Fruit fly (Drosophila melanogaster) whole organism, embryonic: ENCODE results near the gene zetaCOP.
A peak's percentile ranks its signal among the peaks of the same experiment; 100 is the strongest.

ENCODE experiments used
- Blimp-1 ChIP-seq: fragments of 200-800 bp; sonication (Bioruptor generic); optimal IDR thresholded peaks from 3 replicates; lab custom pipeline; 2018; ENCODE audit warnings: missing biosample characterization, missing genetic modification characterization, mild to moderate bottlenecking, moderate library complexity, missing genetic modification reagents
- CG10147 ChIP-seq: fragments of 200-800 bp; sonication (Bioruptor generic); optimal IDR thresholded peaks from 2 replicates; lab custom pipeline; 2019; ENCODE audit warnings: missing biosample characterization, mild to moderate bottlenecking, missing genetic modification characterization, moderate library complexity
- CG1024 ChIP-seq: fragments of 200-800 bp; sonication (Bioruptor generic); IDR thresholded peaks from 2 replicates; pipeline ENCODE4 v1.3.6; 2022; ENCODE audit warnings: missing biosample characterization, missing genetic modification characterization
- CG11504 ChIP-seq: fragments of 200-800 bp; sonication (Bioruptor generic); optimal IDR thresholded peaks from 3 replicates; lab custom pipeline; 2019; ENCODE audit warnings: missing biosample characterization, mild to moderate bottlenecking, missing genetic modification characterization, moderate library complexity
- CG11696 ChIP-seq: fragments of 200-800 bp; sonication (Bioruptor generic); IDR thresholded peaks from 2 replicates; pipeline ENCODE4 v1.3.6; 2022; ENCODE audit warnings: missing biosample characterization, missing genetic modification characterization
- CG11723 ChIP-seq: fragments of 200-800 bp; sonication (Bioruptor generic); optimal IDR thresholded peaks from 2 replicates; lab custom pipeline; 2017; ENCODE audit warnings: missing biosample characterization, mild to moderate bottlenecking, missing genetic modification characterization
- CG14667 ChIP-seq: fragments of 200-800 bp; sonication (Bioruptor generic); IDR thresholded peaks from 2 replicates; pipeline ENCODE4 v1.3.6; 2022; ENCODE audit warnings: missing biosample characterization, missing genetic modification characterization
- CG15514 ChIP-seq: fragments of 200-800 bp; sonication (Bioruptor generic); optimal IDR thresholded peaks from 3 replicates; lab custom pipeline; 2017; ENCODE audit warnings: missing biosample characterization, missing genetic modification characterization, mild to moderate bottlenecking, moderate library complexity, missing genetic modification reagents
- CG16815 ChIP-seq: fragments of 200-800 bp; sonication (Bioruptor generic); optimal IDR thresholded peaks from 3 replicates; lab custom pipeline; 2017; ENCODE audit warnings: missing biosample characterization, mild to moderate bottlenecking, missing genetic modification characterization
- CG16863 ChIP-seq: fragments of 200-800 bp; sonication (Bioruptor generic); optimal IDR thresholded peaks from 3 replicates; lab custom pipeline; 2016; ENCODE audit warnings: missing biosample characterization, missing genetic modification characterization
- CG32767 ChIP-seq: fragments of 200-800 bp; sonication (Bioruptor generic); IDR thresholded peaks from 2 replicates; pipeline ENCODE4 v1.3.6; 2022; ENCODE audit warnings: missing biosample characterization, missing genetic modification characterization
- CG3281 ChIP-seq: fragments of 200-800 bp; sonication (Bioruptor generic); optimal IDR thresholded peaks from 3 replicates; lab custom pipeline; 2017; ENCODE audit warnings: missing biosample characterization, mild to moderate bottlenecking, missing genetic modification characterization
- CG3838 ChIP-seq: fragments of 200-800 bp; sonication (Bioruptor generic); optimal IDR thresholded peaks from 3 replicates; lab custom pipeline; 2016; ENCODE audit warnings: missing biosample characterization, missing genetic modification characterization
- CG4360 ChIP-seq: fragments of 200-800 bp; sonication (Bioruptor generic); IDR thresholded peaks from 2 replicates; pipeline ENCODE4 v1.3.6; 2022; ENCODE audit warnings: missing biosample characterization, missing genetic modification characterization
- CG6689 ChIP-seq: fragments of 200-800 bp; sonication (Bioruptor generic); IDR thresholded peaks from 2 replicates; pipeline ENCODE4 v1.3.6; 2022; ENCODE audit warnings: missing biosample characterization, missing genetic modification characterization
- CG6765 ChIP-seq: fragments of 200-800 bp; sonication (Bioruptor generic); optimal IDR thresholded peaks from 3 replicates; lab custom pipeline; 2017; ENCODE audit warnings: missing biosample characterization, mild to moderate bottlenecking, missing genetic modification characterization
- CG8281 ChIP-seq: fragments of 200-800 bp; sonication (Bioruptor generic); optimal IDR thresholded peaks from 2 replicates; lab custom pipeline; 2018; ENCODE audit warnings: missing biosample characterization, mild to moderate bottlenecking, missing genetic modification characterization, moderate library complexity
- D19B ChIP-seq: fragments of 200-800 bp; sonication (Bioruptor generic); optimal IDR thresholded peaks from 2 replicates; lab custom pipeline; 2017; ENCODE audit warnings: missing biosample characterization, mild to moderate bottlenecking, missing genetic modification characterization
- Dip3 ChIP-seq: fragments of 200-800 bp; sonication (Bioruptor generic); optimal IDR thresholded peaks from 3 replicates; lab custom pipeline; 2016; ENCODE audit warnings: missing biosample characterization, missing genetic modification characterization
- ERR ChIP-seq: fragments of 200-800 bp; sonication (Bioruptor generic); optimal IDR thresholded peaks from 2 replicates; lab custom pipeline; 2016; ENCODE audit warnings: missing biosample characterization, missing genetic modification characterization
- Ets65A ChIP-seq: fragments of 200-800 bp; sonication (Bioruptor generic); peaks from one replicate; lab custom pipeline; 2016; ENCODE audit warnings: missing biosample characterization, missing genetic modification characterization
- Hmr ChIP-seq: fragments of 200-800 bp; sonication (Bioruptor generic); optimal IDR thresholded peaks from 3 replicates; lab custom pipeline; 2017; ENCODE audit warnings: mild to moderate bottlenecking, missing biosample characterization, missing genetic modification reagents, missing genetic modification characterization
- NFAT ChIP-seq: fragments of 200-800 bp; sonication (Bioruptor generic); IDR thresholded peaks from 2 replicates; pipeline ENCODE4 v1.3.6; 2022; ENCODE audit warnings: missing biosample characterization, missing genetic modification characterization
- Neu2 ChIP-seq: fragments of 200-800 bp; sonication (Bioruptor generic); optimal IDR thresholded peaks from 3 replicates; lab custom pipeline; 2016; ENCODE audit warnings: missing biosample characterization, missing genetic modification characterization, borderline replicate concordance
- Rfx ChIP-seq: fragments of 200-800 bp; sonication (Bioruptor generic); IDR thresholded peaks from 2 replicates; pipeline ENCODE4 v1.3.6; 2022; ENCODE audit warnings: missing biosample characterization, missing genetic modification characterization
- Sox100B ChIP-seq: fragments of 200-800 bp; sonication (Bioruptor generic); optimal IDR thresholded peaks from 3 replicates; lab custom pipeline; 2018; ENCODE audit warnings: missing biosample characterization, mild to moderate bottlenecking, missing genetic modification characterization
- Trl ChIP-seq, 3 experiments: fragments of >200 bp in 2 of 3; fragments of 200-800 bp in 1 of 3; sonication (Bioruptor generic) in 1 of 3; optimal IDR thresholded peaks; 2 replicates in 1 of 3; 3 replicates in 2 of 3; lab custom pipeline; 2016 to 2017; ENCODE audit warnings: missing biosample characterization in 1 of 3, missing genetic modification characterization in 1 of 3
- bowl ChIP-seq: fragments of 200-800 bp; sonication (Bioruptor generic); IDR thresholded peaks from 2 replicates; pipeline ENCODE4 v1.3.6; 2022; ENCODE audit warnings: missing biosample characterization, missing genetic modification characterization
- cad ChIP-seq: fragments of >200 bp; optimal IDR thresholded peaks from 2 replicates; lab custom pipeline; 2017; ENCODE audit warnings: missing biosample characterization, missing genetic modification characterization
- corto ChIP-seq: fragments of 200-800 bp; sonication (Bioruptor generic); optimal IDR thresholded peaks from 2 replicates; lab custom pipeline; 2016; ENCODE audit warnings: missing biosample characterization, mild to moderate bottlenecking, missing genetic modification characterization, moderate library complexity
- dimm ChIP-seq: fragments of 200-800 bp; sonication (Bioruptor generic); IDR thresholded peaks from 2 replicates; pipeline ENCODE4 v1.3.6; 2022; ENCODE audit warnings: missing biosample characterization, missing genetic modification characterization
- disco-r ChIP-seq: fragments of 200-800 bp; sonication (Bioruptor generic); optimal IDR thresholded peaks from 2 replicates; lab custom pipeline; 2016; ENCODE audit warnings: missing biosample characterization, missing genetic modification characterization
- dm ChIP-seq: fragments of 200-800 bp; sonication (Bioruptor generic); optimal IDR thresholded peaks from 3 replicates; lab custom pipeline; 2016; ENCODE audit warnings: missing biosample characterization, missing genetic modification characterization
- fd3F ChIP-seq: fragments of 200-800 bp; sonication (Bioruptor generic); optimal IDR thresholded peaks from 2 replicates; lab custom pipeline; 2018; ENCODE audit warnings: missing biosample characterization, mild to moderate bottlenecking, missing genetic modification characterization, moderate library complexity
- gem ChIP-seq: fragments of 200-800 bp; sonication (Bioruptor generic); optimal IDR thresholded peaks from 2 replicates; lab custom pipeline; 2019; ENCODE audit warnings: missing biosample characterization, mild to moderate bottlenecking, missing genetic modification characterization, moderate library complexity
- kah ChIP-seq: fragments of 200-800 bp; sonication (Bioruptor generic); optimal IDR thresholded peaks from 2 replicates; lab custom pipeline; 2018; ENCODE audit warnings: missing biosample characterization, mild to moderate bottlenecking, missing genetic modification characterization
- kay ChIP-seq: fragments of 200-800 bp; sonication (Bioruptor generic); optimal IDR thresholded peaks from 2 replicates; lab custom pipeline; 2016; ENCODE audit warnings: missing biosample characterization, missing genetic modification characterization
- lab ChIP-seq: fragments of 200-800 bp; sonication (Bioruptor generic); optimal IDR thresholded peaks from 3 replicates; lab custom pipeline; 2017; ENCODE audit warnings: missing biosample characterization, missing genetic modification characterization, mild to moderate bottlenecking, moderate library complexity, missing genetic modification reagents
- lbe ChIP-seq: fragments of 200-800 bp; sonication (Bioruptor generic); optimal IDR thresholded peaks from 2 replicates; lab custom pipeline; 2016; ENCODE audit warnings: missing biosample characterization, mild to moderate bottlenecking, missing genetic modification characterization
- nau ChIP-seq: fragments of 200-800 bp; sonication (Bioruptor generic); optimal IDR thresholded peaks from 3 replicates; lab custom pipeline; 2017; ENCODE audit warnings: missing biosample characterization, mild to moderate bottlenecking, missing genetic modification characterization, missing genetic modification reagents
- nerfin-1 ChIP-seq: fragments of 200-800 bp; sonication (Bioruptor generic); optimal IDR thresholded peaks from 3 replicates; lab custom pipeline; 2019; ENCODE audit warnings: missing biosample characterization, mild to moderate bottlenecking, missing genetic modification characterization, moderate library complexity
- pum ChIP-seq: fragments of 200-800 bp; sonication (Bioruptor generic); optimal IDR thresholded peaks from 2 replicates; lab custom pipeline; 2016; ENCODE audit warnings: missing biosample characterization, missing genetic modification characterization
- ranshi ChIP-seq: fragments of 200-800 bp; sonication (Bioruptor generic); IDR thresholded peaks from 2 replicates; pipeline ENCODE4 v1.3.6; 2022; ENCODE audit warnings: missing biosample characterization, missing genetic modification characterization
- sens ChIP-seq: fragments of 200-800 bp; sonication (Bioruptor generic); peaks from one replicate; lab custom pipeline; 2016; ENCODE audit warnings: missing biosample characterization, missing genetic modification characterization
- sqz ChIP-seq: fragments of 200-800 bp; sonication (Bioruptor generic); optimal IDR thresholded peaks from 3 replicates; lab custom pipeline; 2018; ENCODE audit warnings: missing biosample characterization, mild to moderate bottlenecking, missing genetic modification characterization
- tin ChIP-seq: fragments of 200-800 bp; sonication (Bioruptor generic); optimal IDR thresholded peaks from 3 replicates; lab custom pipeline; 2016; ENCODE audit warnings: missing biosample characterization, missing genetic modification characterization
- tll ChIP-seq, 2 experiments: fragments of 200-800 bp in 1 of 2; fragments of >200 bp in 1 of 2; sonication (Bioruptor generic) in 1 of 2; optimal IDR thresholded peaks; 2 replicates each; lab custom pipeline; 2017 to 2019; ENCODE audit warnings: missing biosample characterization in 2 of 2, missing genetic modification characterization in 2 of 2, mild to moderate bottlenecking in 1 of 2, moderate library complexity in 1 of 2
- tx ChIP-seq: fragments of 200-800 bp; sonication (Bioruptor generic); optimal IDR thresholded peaks from 2 replicates; lab custom pipeline; 2016; ENCODE audit warnings: missing biosample characterization, missing genetic modification characterization
- unpg ChIP-seq: fragments of 200-800 bp; sonication (Bioruptor generic); optimal IDR thresholded peaks from 3 replicates; lab custom pipeline; 2018; ENCODE audit warnings: missing biosample characterization, mild to moderate bottlenecking, missing genetic modification characterization, moderate library complexity

The zetaCOP gene

DNA sequence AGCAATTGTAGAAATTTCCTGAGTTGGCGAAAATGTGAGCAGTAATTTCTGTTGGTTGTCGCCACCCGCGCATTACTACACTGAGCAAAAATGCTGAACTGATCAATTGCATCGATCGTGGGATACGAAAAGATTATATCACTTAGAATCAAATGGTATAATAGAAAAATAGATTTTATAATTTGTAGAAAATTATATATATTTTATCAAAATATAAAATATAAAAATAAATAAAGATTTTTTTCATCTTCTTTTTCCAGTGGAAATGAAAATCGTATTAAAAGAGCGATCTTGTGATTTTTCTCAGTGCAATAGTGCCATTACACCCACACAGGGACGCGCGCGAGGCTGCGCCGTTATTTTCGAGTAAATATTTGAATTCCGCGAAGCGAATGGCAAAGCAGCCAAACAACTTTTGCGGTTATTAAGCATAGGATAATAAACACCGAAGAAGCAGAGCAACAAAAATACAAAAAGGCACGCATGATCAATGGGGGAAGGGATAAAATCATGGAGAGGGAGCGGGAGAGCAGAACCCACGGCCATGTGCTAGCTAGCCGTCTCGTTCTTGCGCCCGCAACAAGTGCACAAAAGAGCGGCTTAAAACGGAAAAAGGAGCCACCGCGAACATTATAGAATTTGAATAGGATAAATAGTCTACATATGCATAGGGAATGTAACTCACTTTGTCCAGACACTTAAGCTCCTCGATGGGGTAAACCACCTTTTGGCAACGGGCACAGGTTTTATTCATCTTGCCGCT, 37.1 kb upstream of the zetaCOP start (continued):
- no peak for TF ChIP-seq kay (GFP tag; lab: Kevin White, UChicago)
- TF ChIP-seq Rfx (GFP tag; lab: Robert Waterston, UW) = peak; percentile 67
- TF ChIP-seq bowl = no peak
- TF ChIP-seq gem (tag; lab: Kevin White, UChicago) = peak; percentile 75
- no peak; the same call in 1 of the 2 replicates for TF ChIP-seq CG4360 (GFP tag; lab: Robert Waterston, UW)
- peak; percentile 65 for TF ChIP-seq sens (GFP tag; lab: Kevin White, UChicago)
- TF ChIP-seq nau (GFP tag; lab: Kevin White, UChicago) = no peak
- no peak for TF ChIP-seq fd3F (GFP tag; lab: Kevin White, UChicago)
- TF ChIP-seq kah (GFP tag; lab: Kevin White, UChicago) = no peak
- TF ChIP-seq CG8281 (tag; lab: Kevin White, UChicago) = no peak
- TF ChIP-seq tx (GFP tag; lab: Kevin White, UChicago) = no peak
- TF ChIP-seq CG16863 (GFP tag; lab: Kevin White, UChicago) = no peak
- no peak for TF ChIP-seq Neu2
- TF ChIP-seq Dip3 (GFP tag; lab: Kevin White, UChicago) = no peak
- TF ChIP-seq CG10147 (GFP tag; lab: Kevin White, UChicago) = peak; percentile 46
- TF ChIP-seq dm = peak; percentile 48
- TF ChIP-seq CG32767 (GFP tag; lab: Robert Waterston, UW) = no peak
- peak; percentile 69 for TF ChIP-seq CG11504 (tag; lab: Kevin White, UChicago)
- no peak for TF ChIP-seq CG11723 (GFP tag; lab: Kevin White, UChicago)
- TF ChIP-seq corto (GFP tag; lab: Kevin White, UChicago) = no peak
- TF ChIP-seq lab (GFP tag; lab: Kevin White, UChicago) = peak; percentile 68
- TF ChIP-seq ranshi (GFP tag; lab: Robert Waterston, UW) = peak; percentile 36; the same call in 1 of the 2 replicates
- TF ChIP-seq nerfin-1 = no peak
- no peak for TF ChIP-seq cad (GFP tag; lab: Kevin White, UChicago)
- TF ChIP-seq sqz (GFP tag; lab: Kevin White, UChicago) = no peak
- peak; percentile 60 for TF ChIP-seq Hmr (GFP tag; lab: Kevin White, UChicago)
- TF ChIP-seq CG6765 (GFP tag; lab: Kevin White, UChicago) = no peak
- peak; percentile 59 for TF ChIP-seq CG3281
- no peak for TF ChIP-seq Sox100B (GFP tag; lab: Kevin White, UChicago)
- TF ChIP-seq CG11696 (GFP tag; lab: Robert Waterston, UW) = no peak
- TF ChIP-seq unpg (GFP tag; lab: Kevin White, UChicago) = peak; percentile 60
- TF ChIP-seq CG14667 (GFP tag; lab: Robert Waterston, UW) = no peak
- TF ChIP-seq Blimp-1 (GFP tag; lab: Kevin White, UChicago) = peak; percentile 48
- peak; percentile 19 for TF ChIP-seq lbe (GFP tag; lab: Kevin White, UChicago)
- TF ChIP-seq CG16815 (GFP tag; lab: Kevin White, UChicago) = peak; percentile 3
- TF ChIP-seq pum (GFP tag; lab: Kevin White, UChicago) = no peak
- TF ChIP-seq D19B = no peak
- peak; percentile 16 for TF ChIP-seq CG15514
- TF ChIP-seq tll (GFP tag; optimal IDR thresholded peaks at IDR 0.05; lab: Kevin White, UChicago) = no peak
- TF ChIP-seq NFAT (GFP tag; lab: Robert Waterston, UW) = 0 out of 2 replicates have a peak, but pooled peaks have one; percentile 25
- TF ChIP-seq dimm (GFP tag; lab: Robert Waterston, UW) = no peak
- TF ChIP-seq CG3838 (GFP tag; lab: Kevin White, UChicago) = no peak
- TF ChIP-seq disco-r (GFP tag; lab: Kevin White, UChicago) = no peak
- TF ChIP-seq CG6689 (GFP tag; lab: Robert Waterston, UW) = peak; percentile 60
- TF ChIP-seq Ets65A (GFP tag; lab: Kevin White, UChicago) = peak; percentile 37
- no peak for TF ChIP-seq Trl (optimal IDR thresholded peaks at IDR 0.05; lab: Kevin White, UChicago)
- no peak for TF ChIP-seq Trl (GFP tag; optimal IDR thresholded peaks at IDR 0.05; lab: Kevin White, UChicago)
- TF ChIP-seq tin (GFP tag; lab: Kevin White, UChicago) = no peak
- TF ChIP-seq CG1024 (GFP tag; lab: Robert Waterston, UW) = no peak
- no peak for TF ChIP-seq ERR (GFP tag; lab: Kevin White, UChicago)
